Worm (Caenorhabditis elegans) whole organism, young adult: ENCODE results near the gene F38A6.4.
A peak's percentile ranks its signal among the peaks of the same experiment; 100 is the strongest.

Experiments
- B0019.2 ChIP-seq: fragments of 200-800 bp; sonication (Bioruptor generic); conservative IDR thresholded peaks from 2 replicates; pipeline ENCODE4 v1.3.6; 2022; ENCODE audit warnings: missing genetic modification reagents, missing genetic modification characterization, missing compliant biosample characterization
- B0035.1 ChIP-seq: sonication (generic microtip); optimal IDR thresholded peaks from 2 replicates; lab custom pipeline; 2016; ENCODE audit warnings: missing genetic modification characterization, mild to moderate bottlenecking, missing compliant biosample characterization, missing genotype, missing genetic modification reagents
- B0336.3 ChIP-seq: fragments of 200-800 bp; sonication (Bioruptor generic); IDR thresholded peaks from 2 replicates; pipeline ENCODE4 v1.3.6; 2022; ENCODE audit warnings: missing genetic modification characterization, missing compliant biosample characterization
- C06A6.2 ChIP-seq: fragments of 200-800 bp; sonication (Bioruptor generic); conservative IDR thresholded peaks from 2 replicates; pipeline ENCODE4 v1.3.6; 2022; ENCODE audit warnings: missing genetic modification characterization, missing compliant biosample characterization
- F33H1.4 ChIP-seq: fragments of 200-800 bp; sonication (Bioruptor generic); IDR thresholded peaks from 2 replicates; pipeline ENCODE4 v1.3.6; 2022; ENCODE audit warnings: missing genetic modification reagents, missing genetic modification characterization, missing compliant biosample characterization
- F37B4.10 ChIP-seq: fragments of 200-800 bp; sonication (Bioruptor generic); IDR thresholded peaks from 2 replicates; pipeline ENCODE4 v1.3.6; 2022; ENCODE audit warnings: missing genetic modification characterization, missing compliant biosample characterization
- F39B2.1 ChIP-seq: fragments of 200-800 bp; sonication (Bioruptor generic); IDR thresholded peaks from 2 replicates; pipeline ENCODE4 v1.3.6; 2022; ENCODE audit warnings: missing genetic modification reagents, missing genetic modification characterization, missing compliant biosample characterization
- F49E8.2 ChIP-seq: sonication (generic microtip); optimal IDR thresholded peaks from 3 replicates; lab custom pipeline; 2017; ENCODE audit warnings: missing genetic modification characterization, mild to moderate bottlenecking, missing compliant biosample characterization, antibody characterized with exemption, moderate library complexity; ENCODE audit not compliant: insufficient read depth
- T07F8.4 ChIP-seq: sonication (generic microtip); optimal IDR thresholded peaks from 2 replicates; lab custom pipeline; 2016; ENCODE audit warnings: mild to moderate bottlenecking, missing genetic modification characterization, moderate library complexity, missing compliant biosample characterization
- Y53G8AR.9 ChIP-seq: fragments of 200-800 bp; sonication (Bioruptor generic); conservative IDR thresholded peaks from 2 replicates; pipeline ENCODE4 v1.3.6; 2022; ENCODE audit warnings: missing genetic modification reagents, missing genetic modification characterization, missing compliant biosample characterization
- Y56A3A.18 ChIP-seq: fragments of 200-800 bp; sonication (Bioruptor generic); IDR thresholded peaks from 2 replicates; pipeline ENCODE4 v1.3.6; 2022; ENCODE audit warnings: missing genetic modification reagents, missing genetic modification characterization, missing compliant biosample characterization
- Y67H2A.10 ChIP-seq: fragments of 200-800 bp; sonication (Bioruptor generic); conservative IDR thresholded peaks from 2 replicates; pipeline ENCODE4 v1.3.6; 2022; ENCODE audit warnings: missing genetic modification reagents, missing genetic modification characterization, missing compliant biosample characterization
- Y79H2A.3 ChIP-seq: fragments of 200-800 bp; sonication (Bioruptor generic); conservative IDR thresholded peaks from 2 replicates; pipeline ENCODE4 v1.3.6; 2022; ENCODE audit warnings: missing genetic modification reagents, missing genetic modification characterization, missing compliant biosample characterization
- Y95B8A.8 ChIP-seq: fragments of 200-800 bp; sonication (Bioruptor generic); IDR thresholded peaks from 2 replicates; pipeline ENCODE4 v1.3.6; 2022; ENCODE audit warnings: missing genetic modification reagents, missing genetic modification characterization, missing compliant biosample characterization
- ama-1 ChIP-seq, 3 experiments: fragments of 150-350 bp in 1 of 3; sonication (generic microtip) in 2 of 3; optimal IDR thresholded peaks; 2 replicates each; lab custom pipeline; 2014 to 2018; ENCODE audit warnings: missing biosample characterization in 2 of 3, missing genetic modification characterization in 2 of 3, missing genetic modification reagents in 2 of 3
- aptf-3 ChIP-seq: fragments of 200-800 bp; sonication (Bioruptor generic); IDR thresholded peaks from 2 replicates; pipeline ENCODE4 v1.3.6; 2022; ENCODE audit warnings: missing genetic modification characterization, missing compliant biosample characterization
- attf-6 ChIP-seq: fragments of 200-800 bp; sonication (Bioruptor generic); IDR thresholded peaks from 2 replicates; pipeline ENCODE4 v1.3.6; 2022; ENCODE audit warnings: missing genetic modification reagents, missing genetic modification characterization, missing compliant biosample characterization
- bed-1 ChIP-seq: fragments of 200-800 bp; sonication (Bioruptor generic); IDR thresholded peaks from 2 replicates; pipeline ENCODE4 v1.3.6; 2022; ENCODE audit warnings: missing genetic modification reagents, missing genetic modification characterization, missing compliant biosample characterization
- bed-2 ChIP-seq: fragments of 200-800 bp; sonication (Bioruptor generic); IDR thresholded peaks from 2 replicates; pipeline ENCODE4 v1.3.6; 2022; ENCODE audit warnings: missing genetic modification reagents, missing genetic modification characterization, missing compliant biosample characterization
- cebp-1 ChIP-seq, 2 experiments: fragments of 200-800 bp in 1 of 2; sonication (Bioruptor generic) in 1 of 2; sonication (generic microtip) in 1 of 2; IDR thresholded peaks in 1 of 2; optimal IDR thresholded peaks in 1 of 2; 2 replicates each; pipeline versions ENCODE4 v1.3.6 to Lab custom; 2017 to 2022; ENCODE audit warnings: missing compliant biosample characterization in 2 of 2, missing genetic modification characterization in 2 of 2, mild to moderate bottlenecking in 1 of 2, missing genetic modification reagents in 1 of 2, moderate library complexity in 1 of 2
- cebp-2 ChIP-seq: fragments of 200-800 bp; sonication (Bioruptor generic); IDR thresholded peaks from 2 replicates; pipeline ENCODE4 v1.3.6; 2022; ENCODE audit warnings: missing genetic modification characterization, missing compliant biosample characterization
- dox-1 ChIP-seq: fragments of 200-800 bp; sonication (Bioruptor generic); IDR thresholded peaks from 2 replicates; pipeline ENCODE4 v1.3.6; 2022; ENCODE audit warnings: missing genetic modification reagents, missing genetic modification characterization, missing compliant biosample characterization
- fkh-3 ChIP-seq: sonication (generic microtip); optimal IDR thresholded peaks from 2 replicates; lab custom pipeline; 2016; ENCODE audit warnings: mild to moderate bottlenecking, missing genetic modification characterization, missing compliant biosample characterization
- hlh-12 ChIP-seq: sonication (generic microtip); optimal IDR thresholded peaks from 2 replicates; lab custom pipeline; 2016; ENCODE audit warnings: missing genetic modification characterization, missing compliant biosample characterization
- hmg-20 ChIP-seq: fragments of 200-800 bp; sonication (Bioruptor generic); IDR thresholded peaks from 2 replicates; pipeline ENCODE4 v1.3.6; 2022; ENCODE audit warnings: missing genetic modification reagents, missing genetic modification characterization, missing compliant biosample characterization
- lsy-27 ChIP-seq: sonication (generic microtip); optimal IDR thresholded peaks from 2 replicates; lab custom pipeline; 2017; ENCODE audit warnings: missing genetic modification characterization, mild to moderate bottlenecking, missing compliant biosample characterization, antibody characterized with exemption, missing genotype, borderline replicate concordance; ENCODE audit not compliant: insufficient read depth
- madf-10 ChIP-seq: sonication (generic microtip); optimal IDR thresholded peaks from 2 replicates; lab custom pipeline; 2016; ENCODE audit warnings: mild to moderate bottlenecking, missing genetic modification characterization, missing compliant biosample characterization
- madf-6 ChIP-seq: fragments of 200-800 bp; sonication (Bioruptor generic); IDR thresholded peaks from 2 replicates; pipeline ENCODE4 v1.3.6; 2022; ENCODE audit warnings: missing genetic modification reagents, missing genetic modification characterization, missing compliant biosample characterization
- mxl-1 ChIP-seq: sonication (generic microtip); optimal IDR thresholded peaks from 2 replicates; lab custom pipeline; 2016; ENCODE audit warnings: missing genetic modification characterization, missing compliant biosample characterization
- nfya-1 ChIP-seq: sonication (generic microtip); optimal IDR thresholded peaks from 2 replicates; lab custom pipeline; 2017; ENCODE audit warnings: antibody characterized with exemption, missing compliant biosample characterization, missing genetic modification characterization, borderline replicate concordance; ENCODE audit not compliant: insufficient read depth
- nfyb-1 ChIP-seq: fragments of 200-800 bp; sonication (Bioruptor generic); IDR thresholded peaks from 2 replicates; pipeline ENCODE4 v1.3.6; 2022; ENCODE audit warnings: missing genetic modification reagents, missing genetic modification characterization, missing compliant biosample characterization
- nhr-120 ChIP-seq: fragments of 200-800 bp; sonication (Bioruptor generic); IDR thresholded peaks from 2 replicates; pipeline ENCODE4 v1.3.6; 2022; ENCODE audit warnings: missing genetic modification characterization, missing compliant biosample characterization
- nhr-90 ChIP-seq: sonication (generic microtip); optimal IDR thresholded peaks from 2 replicates; lab custom pipeline; 2016; ENCODE audit warnings: missing genotype, mild to moderate bottlenecking, missing genetic modification characterization, missing compliant biosample characterization
- pbrm-1 ChIP-seq: fragments of 200-800 bp; sonication (Bioruptor generic); IDR thresholded peaks from 2 replicates; pipeline ENCODE4 v1.3.6; 2022; ENCODE audit warnings: missing genetic modification reagents, missing genetic modification characterization, missing compliant biosample characterization
- rcor-1 ChIP-seq: fragments of 200-800 bp; sonication (Bioruptor generic); IDR thresholded peaks from 2 replicates; pipeline ENCODE4 v1.3.6; 2022; ENCODE audit warnings: missing genetic modification reagents, missing genetic modification characterization, missing compliant biosample characterization
- repo-1 ChIP-seq: sonication (generic microtip); optimal IDR thresholded peaks from 2 replicates; lab custom pipeline; 2017; ENCODE audit warnings: mild to moderate bottlenecking, missing genetic modification characterization, missing compliant biosample characterization
- sdz-38 ChIP-seq: sonication (generic microtip); optimal IDR thresholded peaks from 2 replicates; lab custom pipeline; 2016; ENCODE audit warnings: missing genotype, missing genetic modification characterization, missing compliant biosample characterization
- sea-2 ChIP-seq: fragments of 200-800 bp; sonication (Bioruptor generic); IDR thresholded peaks from 2 replicates; pipeline ENCODE4 v1.3.6; 2022; ENCODE audit warnings: missing genetic modification characterization, missing compliant biosample characterization
- snpc-1.3 ChIP-seq: sonication (generic microtip); optimal IDR thresholded peaks from 2 replicates; lab custom pipeline; 2017; ENCODE audit warnings: missing genetic modification characterization, mild to moderate bottlenecking, missing compliant biosample characterization, antibody characterized with exemption, moderate library complexity, missing genotype, missing genetic modification reagents; ENCODE audit not compliant: insufficient read depth
- somi-1 ChIP-seq: fragments of 200-800 bp; sonication (Bioruptor generic); optimal IDR thresholded peaks from 2 replicates; lab custom pipeline; 2018; ENCODE audit warnings: mild to moderate bottlenecking, missing genetic modification characterization, missing compliant biosample characterization
- tbx-9 ChIP-seq: sonication (generic microtip); optimal IDR thresholded peaks from 2 replicates; lab custom pipeline; 2016; ENCODE audit warnings: borderline replicate concordance, missing genetic modification characterization, inconsistent platforms, missing compliant biosample characterization
- unc-130 ChIP-seq: sonication (generic microtip); optimal IDR thresholded peaks from 2 replicates; lab custom pipeline; 2016; ENCODE audit warnings: missing genetic modification reagents, missing genetic modification characterization, missing compliant biosample characterization
- zim-3 ChIP-seq: sonication (generic microtip); optimal IDR thresholded peaks from 2 replicates; lab custom pipeline; 2017; ENCODE audit warnings: mild to moderate bottlenecking, missing genetic modification characterization, moderate library complexity, missing compliant biosample characterization
- ztf-18 ChIP-seq: sonication (generic microtip); optimal IDR thresholded peaks from 2 replicates; lab custom pipeline; 2016; ENCODE audit warnings: missing genotype, mild to moderate bottlenecking, missing genetic modification characterization, missing compliant biosample characterization
- ztf-3 ChIP-seq: fragments of 200-800 bp; sonication (Bioruptor generic); optimal IDR thresholded peaks from 2 replicates; lab custom pipeline; 2018; ENCODE audit warnings: mild to moderate bottlenecking, missing genetic modification characterization, missing compliant biosample characterization

The F38A6.4 gene

ce11 chrV:20731787-20732186 is 43.4 kb downstream of the F38A6.4 start, which contains the start of gene srxa-1:
srxa-1 (plus strand) TSS chrV:20732087.
- TF ChIP-seq Y79H2A.3 (GFP tag; lab: Robert Waterston, UW) (no peak), tbx-9 (no peak), sdz-38 (tag; lab: Kevin White, UChicago) (no peak), T07F8.4 (tag; lab: Kevin White, UChicago) (no peak), F39B2.1 (GFP tag; lab: Robert Waterston, UW) (no peak), rcor-1 (GFP tag; lab: Robert Waterston, UW) (no peak), nhr-120 (GFP tag; lab: Robert Waterston, UW) (no peak), mxl-1 (no peak), zim-3 (tag; lab: Kevin White, UChicago) (no peak), fkh-3 (tag; lab: Kevin White, UChicago) (no peak), Y95B8A.8 (no peak), Y67H2A.10 (no peak), madf-6 (GFP tag; lab: Robert Waterston, UW) (no peak), B0336.3 (GFP tag; lab: Robert Waterston, UW) (no peak), pbrm-1 (no peak), ztf-3 (GFP tag; lab: Kevin White, UChicago) (no peak), attf-6 (GFP tag; lab: Robert Waterston, UW) (no peak), ztf-18 (tag; lab: Kevin White, UChicago) (no peak), lsy-27 (tag; lab: Kevin White, UChicago) (no peak), Y56A3A.18 (no peak)
- TF ChIP-seq, all 124 proteins: peak for 0

DNA sequence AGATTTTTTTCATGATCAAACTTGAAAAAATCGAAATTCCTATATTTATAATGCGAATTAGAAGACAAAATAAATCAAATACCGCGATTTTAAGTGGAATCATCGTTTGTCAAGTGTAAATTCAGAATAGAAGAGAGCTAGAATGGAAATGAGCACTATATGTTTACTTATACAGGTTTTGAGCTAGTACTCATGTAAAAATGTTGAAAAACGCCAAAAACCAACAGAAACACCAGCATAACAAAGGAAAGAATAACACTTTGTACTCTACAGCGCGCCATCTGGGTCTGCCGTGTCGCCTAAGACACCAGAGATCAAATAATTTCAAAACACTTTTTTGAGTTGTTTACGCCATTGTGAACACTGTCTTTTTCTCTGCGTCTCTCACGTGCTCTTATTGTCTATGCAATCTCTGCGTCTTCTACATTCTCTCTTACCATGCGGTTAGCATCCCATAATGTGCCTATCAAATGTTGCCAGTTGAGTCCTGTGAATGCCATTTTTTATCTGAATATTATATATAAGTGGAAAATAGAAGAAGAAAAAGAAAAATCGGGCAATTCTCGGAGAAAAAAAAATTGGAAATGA is 46.3 kb downstream of the F38A6.4 start, which contains the start of gene ipla-3:
Gene ipla-3, minus strand, starts transcription at position 510 of the 588 bp plus-strand sequence.
- TF ChIP-seq B0019.2 (GFP tag; lab: Robert Waterston, UW) (no peak), bed-1 (GFP tag; lab: Robert Waterston, UW) (no peak), somi-1 (no peak), hlh-12 (tag; lab: Kevin White, UChicago) (no peak), B0336.3 (GFP tag; lab: Robert Waterston, UW) (peak; percentile 53; the same call in 1 of the 2 replicates), F49E8.2 (tag; lab: Kevin White, UChicago) (no peak), aptf-3 (GFP tag; lab: Robert Waterston, UW) (no peak), sdz-38 (tag; lab: Kevin White, UChicago) (no peak), snpc-1.3 (tag; lab: Kevin White, UChicago) (no peak), attf-6 (GFP tag; lab: Robert Waterston, UW) (no peak), B0035.1 (no peak), T07F8.4 (tag; lab: Kevin White, UChicago) (no peak), nfya-1 (tag; lab: Kevin White, UChicago) (no peak), hmg-20 (no peak), C06A6.2 (GFP tag; lab: Robert Waterston, UW) (no peak), ama-1 (optimal IDR thresholded peaks at IDR 0.05; lab: Kevin White, UChicago) (no peak), ama-1 (GFP tag; optimal IDR thresholded peaks at IDR 0.05; lab: Kevin White, UChicago) (no peak), unc-130 (GFP tag; lab: Kevin White, UChicago) (no peak), repo-1 (peak; percentile 30), dox-1 (GFP tag; lab: Robert Waterston, UW) (peak; percentile 77), F33H1.4 (GFP tag; lab: Robert Waterston, UW) (no peak), nhr-90 (tag; lab: Kevin White, UChicago) (peak; percentile 12), cebp-2 (GFP tag; lab: Robert Waterston, UW) (no peak), F39B2.1 (GFP tag; lab: Robert Waterston, UW) (no peak), lsy-27 (tag; lab: Kevin White, UChicago) (no peak), madf-10 (tag; lab: Kevin White, UChicago) (peak; percentile 70), sea-2 (GFP tag; lab: Robert Waterston, UW) (no peak), nfyb-1 (GFP tag; lab: Robert Waterston, UW) (0 out of 2 replicates have a peak, but pooled peaks have one; percentile 51), F37B4.10 (no peak), Y53G8AR.9 (GFP tag; lab: Robert Waterston, UW) (peak; percentile 52; the same call in 1 of the 2 replicates), cebp-1 (GFP tag; IDR thresholded peaks at IDR 0.05; lab: Robert Waterston, UW) (peak; percentile 79), cebp-1 (tag; optimal IDR thresholded peaks at IDR 0.05; lab: Kevin White, UChicago) (peak; percentile 90), bed-2 (no peak)
